Fruit fly (Drosophila melanogaster) whole organism, adult: ENCODE results near the gene CG13287.

Source experiments
- CG11617 ChIP-seq: fragments of 200-800 bp; sonication (Bioruptor generic); optimal IDR thresholded peaks from 2 replicates; lab custom pipeline; 2017; ENCODE audit warnings: mild to moderate bottlenecking, missing biosample characterization, missing genetic modification reagents, missing genetic modification characterization
- CG14711 ChIP-seq: fragments of 200-800 bp; sonication (Bioruptor generic); optimal IDR thresholded peaks from 2 replicates; lab custom pipeline; 2018; ENCODE audit warnings: missing biosample characterization, mild to moderate bottlenecking, missing genetic modification characterization, moderate library complexity
- CG5204 ChIP-seq: fragments of 200-800 bp; sonication (Bioruptor generic); optimal IDR thresholded peaks from 2 replicates; lab custom pipeline; 2016; ENCODE audit warnings: missing biosample characterization, missing genetic modification characterization
- Hr96 ChIP-seq: fragments of 200-800 bp; sonication (Bioruptor generic); optimal IDR thresholded peaks from 2 replicates; lab custom pipeline; 2016; ENCODE audit warnings: missing biosample characterization, missing genetic modification characterization
- ovo ChIP-seq: fragments of 200-800 bp; sonication (Bioruptor generic); optimal IDR thresholded peaks from 2 replicates; lab custom pipeline; 2016; ENCODE audit warnings: missing biosample characterization, missing genetic modification characterization

DNA sequence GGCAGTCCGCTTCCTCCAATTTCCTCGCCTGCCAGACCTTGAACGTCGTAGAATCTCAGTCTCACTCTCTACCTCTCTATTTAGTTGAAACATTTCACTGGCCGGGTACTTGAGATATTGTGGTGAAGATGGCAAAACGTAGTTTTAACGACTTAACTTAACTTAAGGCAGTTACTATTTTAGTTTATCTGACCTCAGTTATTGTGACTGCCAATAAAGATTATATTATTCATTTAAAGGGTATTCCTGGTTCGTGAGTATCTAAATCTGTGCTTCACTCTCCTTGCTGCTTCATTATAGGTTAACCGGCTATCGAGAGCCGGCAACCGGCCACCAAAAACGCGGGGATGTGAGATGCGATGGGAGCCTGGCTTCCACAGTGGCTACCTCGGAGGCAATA, 27.0 kb upstream of the CG13287 start:
- TF ChIP-seq ovo (GFP tag; lab: Kevin White, UChicago) (no peak), CG5204 (no peak), Hr96 (GFP tag; lab: Kevin White, UChicago) (no peak), CG14711 (tag; lab: Kevin White, UChicago) (no peak), CG11617 (GFP tag; lab: Kevin White, UChicago) (no peak)
